Worm (Caenorhabditis elegans) whole organism, L3 larva: Measurements from ENCODE around the gene F34D10.8.

Source experiments
- nhr-67 ChIP-seq: fragments of 150-350 bp; optimal IDR thresholded peaks from 2 replicates; lab custom pipeline; 2014; ENCODE audit warnings: missing biosample characterization, missing genetic modification characterization
- zag-1 ChIP-seq: fragments of 150-350 bp; optimal IDR thresholded peaks from 2 replicates; lab custom pipeline; 2014; ENCODE audit warnings: missing biosample characterization, missing genetic modification characterization

ce11 chrIII:3734990-3735389, 4.4 kb downstream of the F34D10.8 start, which contains the start of gene evl-18:
- no peak for TF ChIP-seq zag-1 (tag; lab: Kevin White, UChicago)
- TF ChIP-seq nhr-67 = no peak
